Worm (Caenorhabditis elegans): ENCODE data around the gene Y25C1A.7.

ce11 chrII:3108101-3108500 is 37.2 kb upstream of the Y25C1A.7 start:
- no peak for TF ChIP-seq lin-11 (tag; optimal IDR thresholded peaks at IDR 0.05)
- TF ChIP-seq sdc-2 (tag; optimal IDR thresholded peaks at IDR 0.05): no peak
- no peak for TF ChIP-seq dmd-4 (tag; optimal IDR thresholded peaks at IDR 0.05; ENCODE audit: borderline replicate concordance)
- no peak for TF ChIP-seq elt-2 (tag; optimal IDR thresholded peaks at IDR 0.05)
- TF ChIP-seq ama-1 (optimal IDR thresholded peaks at IDR 0.05): no peak
- no peak for TF ChIP-seq ceh-14 (tag; optimal IDR thresholded peaks at IDR 0.05)
- no peak for TF ChIP-seq ceh-9 (tag; optimal IDR thresholded peaks at IDR 0.05)
- no peak for TF ChIP-seq nhr-11 (tag; optimal IDR thresholded peaks at IDR 0.05)
- no peak for TF ChIP-seq pqm-1 (tag; optimal IDR thresholded peaks at IDR 0.05)
- TF ChIP-seq K02D7.2 (tag; optimal IDR thresholded peaks at IDR 0.05): no peak
- no peak for TF ChIP-seq fkh-10 (GFP tag; optimal IDR thresholded peaks at IDR 0.05)
- no peak for TF ChIP-seq fax-1 (tag; optimal IDR thresholded peaks at IDR 0.05)
